Fruit fly (Drosophila melanogaster): ENCODE measurements around the gene eIF2A.

The eIF2A gene

DNA sequence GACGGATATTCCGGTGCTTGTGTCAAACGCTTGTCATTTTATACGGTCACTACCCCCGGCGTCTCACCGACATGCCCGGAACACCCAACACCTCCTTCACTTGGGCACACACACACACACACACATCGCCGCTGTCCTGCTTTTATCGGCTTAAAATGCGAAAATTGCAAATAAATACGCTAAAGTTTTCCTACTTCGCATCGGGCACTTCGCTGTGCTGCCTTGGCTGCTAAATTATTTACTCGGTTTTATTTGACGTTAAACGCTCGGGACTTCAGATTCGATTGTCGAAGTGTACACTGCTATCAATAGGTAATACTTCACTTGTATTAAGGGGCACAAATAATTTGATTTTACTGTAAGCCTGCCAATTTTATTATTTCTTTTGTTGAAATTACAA lies 47.3 kb downstream of the eIF2A start:
- TF ChIP-seq usp (GFP tag; optimal IDR thresholded peaks at IDR 0.05) (no peak), EcR (GFP tag; optimal IDR thresholded peaks at IDR 0.05) (no peak), pan (optimal IDR thresholded peaks at IDR 0.05) (no peak), psq (optimal IDR thresholded peaks at IDR 0.05) (no peak), Dll (optimal IDR thresholded peaks at IDR 0.05) (no peak), CG8478 (optimal IDR thresholded peaks at IDR 0.05) (no peak)
